Worm (Caenorhabditis elegans) whole organism, L4/young adult: ENCODE measurements around the gene pho-5.

Source experiments
- dao-5 ChIP-seq: sonication (generic microtip); optimal IDR thresholded peaks from 2 replicates; lab custom pipeline; 2016; ENCODE audit warnings: missing genotype, missing genetic modification characterization, moderate library complexity, missing compliant biosample characterization
- him-1 ChIP-seq: sonication (generic microtip); optimal IDR thresholded peaks from 2 replicates; lab custom pipeline; 2016; ENCODE audit warnings: missing genotype, missing genetic modification reagents, missing genetic modification characterization, missing compliant biosample characterization

DNA sequence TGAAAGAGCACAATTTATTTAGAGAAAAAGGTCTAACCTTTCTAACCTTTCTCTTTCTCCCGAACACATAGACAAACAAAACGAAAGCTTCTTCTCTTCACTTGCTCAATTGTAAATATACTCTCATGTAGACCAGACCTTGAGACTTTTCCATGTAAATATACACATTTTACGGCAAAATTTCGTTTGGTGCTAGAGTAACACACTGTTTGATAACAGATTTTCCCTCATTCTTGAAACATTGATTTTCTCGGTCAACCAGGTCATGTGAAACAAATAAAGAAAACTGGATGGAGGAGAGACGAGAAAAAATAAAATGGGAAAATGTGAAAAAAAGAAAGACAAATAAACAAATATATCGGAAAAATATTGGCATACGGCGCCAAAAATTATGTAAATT, 36.3 kb upstream of the pho-5 start:
- TF ChIP-seq him-1 (tag; lab: Kevin White, UChicago) (no peak), dao-5 (no peak)
